Worm (Caenorhabditis elegans) whole organism, L4 larva: ENCODE data around the gene upb-1.

Experiments used
- D1046.2 ChIP-seq: fragments of 200-800 bp; sonication (Bioruptor generic); IDR thresholded peaks from 2 replicates; pipeline ENCODE4 v1.3.6; 2022; ENCODE audit warnings: missing genetic modification characterization, missing compliant biosample characterization
- F10B5.3 ChIP-seq: sonication (generic microtip); optimal IDR thresholded peaks from 2 replicates; lab custom pipeline; 2016; ENCODE audit warnings: mild to moderate bottlenecking, missing genetic modification characterization, missing compliant biosample characterization
- F37D6.2 ChIP-seq: sonication (generic microtip); optimal IDR thresholded peaks from 2 replicates; lab custom pipeline; 2016; ENCODE audit warnings: mild to moderate bottlenecking, missing genetic modification characterization, missing compliant biosample characterization
- F44E2.7 ChIP-seq: fragments of 200-800 bp; sonication (Bioruptor generic); IDR thresholded peaks from 2 replicates; pipeline ENCODE4 v2.1.2; 2022; ENCODE audit warnings: missing genetic modification characterization, missing compliant biosample characterization
- R02D3.7 ChIP-seq: fragments of 150-350 bp; sonication (generic microtip); optimal IDR thresholded peaks from 3 replicates; lab custom pipeline; 2014; ENCODE audit warnings: missing biosample characterization, missing genetic modification characterization
- Y48G9A.11 ChIP-seq: fragments of 200-800 bp; sonication (Bioruptor generic); IDR thresholded peaks from 2 replicates; pipeline ENCODE4 v1.3.6; 2022; ENCODE audit warnings: missing genetic modification reagents, missing genetic modification characterization, missing compliant biosample characterization
- Y5F2A.4 ChIP-seq: fragments of 200-800 bp; sonication (Bioruptor generic); optimal IDR thresholded peaks from 2 replicates; lab custom pipeline; 2018; ENCODE audit warnings: mild to moderate bottlenecking, missing genetic modification characterization, missing compliant biosample characterization
- aha-1 ChIP-seq: fragments of 150-350 bp; peaks from one replicate; lab custom pipeline; 2014; ENCODE audit warnings: missing biosample characterization, missing genetic modification characterization
- aly-2 ChIP-seq: sonication (generic microtip); optimal IDR thresholded peaks from 2 replicates; lab custom pipeline; 2018; ENCODE audit warnings: missing biosample characterization, missing genetic modification characterization
- ceh-44 ChIP-seq: fragments of 200-800 bp; sonication (Bioruptor generic); IDR thresholded peaks from 2 replicates; pipeline ENCODE4 v1.3.6; 2022; ENCODE audit warnings: missing genetic modification reagents, missing genetic modification characterization, missing compliant biosample characterization
- ceh-62 ChIP-seq: sonication (generic microtip); optimal IDR thresholded peaks from 2 replicates; lab custom pipeline; 2017; ENCODE audit warnings: missing biosample characterization, missing genetic modification characterization
- ces-1 ChIP-seq: fragments of 150-350 bp; sonication (generic microtip); optimal IDR thresholded peaks from 4 replicates; lab custom pipeline; 2014; ENCODE audit warnings: missing biosample characterization, missing genetic modification reagents, missing genetic modification characterization
- daf-16 ChIP-seq, 3 experiments: sonication (generic microtip); optimal IDR thresholded peaks; 2 replicates each; lab custom pipeline; 2016 to 2017; ENCODE audit warnings: missing genetic modification characterization in 3 of 3, missing genetic modification reagents in 3 of 3, mild to moderate bottlenecking in 2 of 3, missing compliant biosample characterization in 2 of 3, missing biosample characterization in 1 of 3, moderate library complexity in 1 of 3
- dmd-6 ChIP-seq: fragments of 200-800 bp; sonication (Bioruptor generic); IDR thresholded peaks from 2 replicates; pipeline ENCODE4 v1.3.6; 2022; ENCODE audit warnings: missing genetic modification reagents, missing genetic modification characterization, missing compliant biosample characterization
- dmd-8 ChIP-seq: fragments of 200-800 bp; sonication (Bioruptor generic); IDR thresholded peaks from 2 replicates; pipeline ENCODE4 v1.3.6; 2022; ENCODE audit warnings: missing genetic modification characterization, missing compliant biosample characterization
- dve-1 ChIP-seq: sonication (generic microtip); optimal IDR thresholded peaks from 2 replicates; lab custom pipeline; 2017; ENCODE audit warnings: antibody characterized with exemption, mild to moderate bottlenecking, missing genetic modification characterization, missing compliant biosample characterization; ENCODE audit not compliant: insufficient read depth
- egl-27 ChIP-seq: sonication (generic microtip); optimal IDR thresholded peaks from 3 replicates; lab custom pipeline; 2017; ENCODE audit warnings: missing biosample characterization, missing genetic modification reagents, missing genetic modification characterization
- gei-8 ChIP-seq: fragments of 200-800 bp; sonication (Bioruptor generic); optimal IDR thresholded peaks from 2 replicates; lab custom pipeline; 2018; ENCODE audit warnings: mild to moderate bottlenecking, missing genetic modification characterization, missing compliant biosample characterization
- hif-1 ChIP-seq, 2 experiments: sonication (generic microtip); optimal IDR thresholded peaks; 2 replicates each; lab custom pipeline; 2016 to 2017; ENCODE audit warnings: missing compliant biosample characterization in 2 of 2, missing genetic modification characterization in 2 of 2, missing genetic modification reagents in 2 of 2, missing genotype in 2 of 2, mild to moderate bottlenecking in 1 of 2
- hlh-11 ChIP-seq: fragments of 200-800 bp; sonication (Bioruptor generic); optimal IDR thresholded peaks from 2 replicates; lab custom pipeline; 2018; ENCODE audit warnings: mild to moderate bottlenecking, missing genetic modification characterization, missing compliant biosample characterization
- hlh-30 ChIP-seq: sonication (generic microtip); optimal IDR thresholded peaks from 2 replicates; lab custom pipeline; 2017; ENCODE audit warnings: antibody characterized with exemption, mild to moderate bottlenecking, missing genetic modification characterization, missing compliant biosample characterization; ENCODE audit not compliant: insufficient read depth
- lir-3 ChIP-seq: sonication (generic microtip); optimal IDR thresholded peaks from 2 replicates; lab custom pipeline; 2016; ENCODE audit warnings: mild to moderate bottlenecking, missing genetic modification characterization, missing compliant biosample characterization
- lsy-2 ChIP-seq, 2 experiments: fragments of 150-350 bp in 1 of 2; sonication (generic microtip) in 1 of 2; optimal IDR thresholded peaks; 2 replicates each; lab custom pipeline; 2014 to 2017; ENCODE audit warnings: missing biosample characterization in 2 of 2, missing genetic modification characterization in 2 of 2
- madf-9 ChIP-seq: fragments of 200-800 bp; sonication (Bioruptor generic); conservative IDR thresholded peaks from 2 replicates; pipeline ENCODE4 v1.3.6; 2022; ENCODE audit warnings: missing genetic modification reagents, missing genetic modification characterization, missing compliant biosample characterization
- mdl-1 ChIP-seq, 2 experiments: fragments of 150-350 bp in 1 of 2; sonication (generic microtip) in 1 of 2; optimal IDR thresholded peaks; 2 replicates each; lab custom pipeline; 2014 to 2017; ENCODE audit warnings: missing biosample characterization in 2 of 2, missing genetic modification characterization in 2 of 2
- mep-1 ChIP-seq: fragments of 150-350 bp; sonication (generic microtip); optimal IDR thresholded peaks from 3 replicates; lab custom pipeline; 2014; ENCODE audit warnings: missing biosample characterization, missing genetic modification characterization
- mxl-3 ChIP-seq: fragments of 200-800 bp; sonication (Bioruptor generic); optimal IDR thresholded peaks from 2 replicates; lab custom pipeline; 2018; ENCODE audit warnings: mild to moderate bottlenecking, missing genetic modification characterization, missing compliant biosample characterization
- nhr-10 ChIP-seq: fragments of 150-350 bp; optimal IDR thresholded peaks from 2 replicates; lab custom pipeline; 2014; ENCODE audit warnings: missing biosample characterization, missing genetic modification characterization
- nhr-11 ChIP-seq: fragments of 150-350 bp; optimal IDR thresholded peaks from 2 replicates; lab custom pipeline; 2014; ENCODE audit warnings: missing biosample characterization, missing genetic modification characterization
- nhr-237 ChIP-seq: sonication (generic microtip); optimal IDR thresholded peaks from 2 replicates; lab custom pipeline; 2017; ENCODE audit warnings: missing biosample characterization, missing genetic modification characterization
- nhr-28 ChIP-seq: fragments of 150-350 bp; optimal IDR thresholded peaks from 2 replicates; lab custom pipeline; 2014; ENCODE audit warnings: missing biosample characterization, missing genetic modification characterization
- pqm-1 ChIP-seq: sonication (generic microtip); optimal IDR thresholded peaks from 2 replicates; lab custom pipeline; 2017; ENCODE audit warnings: missing biosample characterization, missing genetic modification characterization
- sdz-12 ChIP-seq: fragments of 200-800 bp; sonication (Bioruptor generic); optimal IDR thresholded peaks from 2 replicates; lab custom pipeline; 2018; ENCODE audit warnings: mild to moderate bottlenecking, missing genetic modification characterization, missing compliant biosample characterization
- snpc-1.2 ChIP-seq: fragments of 200-800 bp; sonication (Bioruptor generic); IDR thresholded peaks from 2 replicates; pipeline ENCODE4 v1.3.6; 2022; ENCODE audit warnings: missing genetic modification reagents, missing genetic modification characterization, missing compliant biosample characterization
- tra-1 ChIP-seq: fragments of 200-800 bp; sonication (Bioruptor generic); IDR thresholded peaks from 2 replicates; pipeline ENCODE4 v1.3.6; 2022; ENCODE audit warnings: missing genetic modification reagents, missing genetic modification characterization, missing compliant biosample characterization
- unc-130 ChIP-seq: sonication (generic microtip); optimal IDR thresholded peaks from 2 replicates; lab custom pipeline; 2016; ENCODE audit warnings: missing genetic modification reagents, missing genetic modification characterization, missing compliant biosample characterization
- unc-62 ChIP-seq, 3 experiments: fragments of 150-350 bp in 1 of 3; sonication (generic microtip); optimal IDR thresholded peaks in 2 of 3; peaks in 1 of 3; 1 replicate in 1 of 3; 2 replicates in 2 of 3; lab custom pipeline; 2014 to 2017; ENCODE audit warnings: missing biosample characterization in 3 of 3, missing genetic modification characterization in 3 of 3, missing genetic modification reagents in 3 of 3, missing genotype in 1 of 3
- vab-7 ChIP-seq: fragments of 200-800 bp; sonication (Bioruptor generic); IDR thresholded peaks from 2 replicates; pipeline ENCODE4 v1.3.6; 2022; ENCODE audit warnings: missing genetic modification reagents, missing genetic modification characterization, missing compliant biosample characterization

upb-1 gene

DNA sequence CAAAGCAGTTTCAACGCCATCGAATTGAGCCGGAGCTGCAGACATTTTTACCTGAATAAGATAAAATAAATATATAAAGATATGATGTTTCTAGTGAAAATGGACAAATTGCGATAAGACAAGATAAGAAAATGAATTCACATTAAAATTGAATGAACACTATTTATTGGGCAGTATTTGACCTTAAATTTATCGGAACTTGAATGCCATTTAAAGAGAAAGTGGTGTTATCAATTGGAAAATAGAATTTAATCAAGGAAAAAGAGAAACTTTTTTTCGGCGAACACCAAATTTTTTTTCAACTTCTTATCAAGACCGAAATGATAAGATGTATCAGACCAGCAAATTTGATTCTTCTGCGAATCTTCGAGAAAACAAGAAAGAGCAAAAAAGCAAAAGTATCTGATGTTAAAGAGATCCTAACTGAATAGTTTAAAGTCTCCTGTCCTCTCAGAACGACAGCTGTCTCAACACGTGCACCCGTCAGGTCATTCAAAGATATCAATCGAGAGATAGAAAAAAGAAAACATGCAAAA lies at the start of gene upb-1:
upb-1 (minus strand) TSS at position 51 of the 536 bp plus-strand sequence.
- TF ChIP-seq dmd-8 (GFP tag; lab: Robert Waterston, UW) (no peak), mep-1 (tag; lab: Kevin White, UChicago) (no peak), dmd-6 (GFP tag; lab: Robert Waterston, UW) (peak; percentile 56; the same call in 1 of the 2 replicates), nhr-11 (tag; lab: Kevin White, UChicago) (peak; percentile 31), aha-1 (peak; percentile 62), hlh-30 (peak; percentile 41), mdl-1 (tag; optimal IDR thresholded peaks at IDR 0.05; lab: Kevin White, UChicago) (peak in 1 of 2 experiments; percentile 26), mxl-3 (GFP tag; lab: Kevin White, UChicago) (peak; percentile 36), pqm-1 (tag; lab: Kevin White, UChicago) (peak; percentile 16), hlh-11 (tag; lab: Kevin White, UChicago) (peak; percentile 59), egl-27 (tag; lab: Kevin White, UChicago) (no peak), daf-16 (GFP tag; optimal IDR thresholded peaks at IDR 0.05; lab: Kevin White, UChicago) (peak in 1 of 2 experiments; percentile 88), daf-16 (tag; optimal IDR thresholded peaks at IDR 0.05; lab: Kevin White, UChicago) (no peak)

DNA sequence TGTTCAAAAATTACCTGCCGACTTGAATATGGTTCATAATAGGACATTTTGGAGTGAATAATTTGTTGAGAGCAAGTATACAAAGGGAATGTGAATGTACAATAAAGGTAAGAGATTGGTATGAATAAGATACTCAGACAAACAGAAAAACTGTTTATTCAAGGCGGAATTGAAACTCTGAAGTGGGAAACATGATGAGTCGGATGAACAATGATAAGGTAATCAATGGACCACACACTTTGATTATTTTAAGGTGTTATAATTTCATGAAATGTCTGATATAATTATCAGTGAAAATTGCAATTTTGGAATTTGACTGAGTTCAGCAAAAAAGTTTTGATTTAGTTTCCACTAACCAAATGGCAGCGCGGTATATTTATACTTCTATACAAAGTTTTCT lies 49.6 kb upstream of the upb-1 start:
- TF ChIP-seq dve-1 (tag; lab: Kevin White, UChicago) (peak; percentile 33), ces-1 (no peak), pqm-1 (tag; lab: Kevin White, UChicago) (peak; percentile 51), hlh-11 (tag; lab: Kevin White, UChicago) (no peak), F10B5.3 (tag; lab: Kevin White, UChicago) (no peak), daf-16 (GFP tag; optimal IDR thresholded peaks at IDR 0.05; lab: Kevin White, UChicago) (no peak), daf-16 (tag; optimal IDR thresholded peaks at IDR 0.05; lab: Kevin White, UChicago) (peak; percentile 59), aha-1 (peak; percentile 74), lsy-2 (tag; optimal IDR thresholded peaks at IDR 0.05; lab: Kevin White, UChicago) (peak in 1 of 2 experiments; percentile 11)

DNA sequence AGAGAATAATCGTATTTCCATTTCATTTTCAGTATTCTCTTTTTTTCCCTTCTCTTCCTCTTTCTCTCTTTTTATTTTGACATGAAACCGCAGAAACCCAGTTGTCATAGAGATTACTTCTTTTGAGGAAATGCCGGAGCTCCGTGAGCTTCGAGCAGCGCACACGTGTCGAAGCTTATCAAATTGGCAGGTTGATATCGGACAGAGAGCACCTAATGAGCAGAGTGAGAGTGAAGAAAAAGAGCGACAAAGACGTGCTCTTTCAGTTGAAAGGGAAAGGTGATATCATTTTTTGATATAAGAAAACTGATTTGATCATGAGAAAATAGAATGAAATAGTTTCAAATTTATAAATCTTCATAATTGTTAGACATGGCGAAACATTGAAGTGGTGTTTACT lies 45.5 kb upstream of the upb-1 start, which contains the start of gene C32D5.14:
C32D5.14 (plus strand) TSS at position 131 of the 400 bp plus-strand sequence.
- TF ChIP-seq lir-3: no peak
- TF ChIP-seq hif-1 (tag; optimal IDR thresholded peaks at IDR 0.05; lab: Kevin White, UChicago): peak in 1 of 2 experiments; percentile 45
- peak; percentile 54 for TF ChIP-seq dve-1 (tag; lab: Kevin White, UChicago)
- TF ChIP-seq madf-9 (GFP tag; lab: Robert Waterston, UW): no peak
- peak; percentile 84 for TF ChIP-seq dmd-6 (GFP tag; lab: Robert Waterston, UW)
- TF ChIP-seq R02D3.7: no peak
- TF ChIP-seq daf-16 (GFP tag; optimal IDR thresholded peaks at IDR 0.05; lab: Kevin White, UChicago): no peak
- peak; percentile 27 for TF ChIP-seq daf-16 (tag; optimal IDR thresholded peaks at IDR 0.05; lab: Kevin White, UChicago)
- peak; percentile 73 for TF ChIP-seq aha-1
- TF ChIP-seq hlh-11 (tag; lab: Kevin White, UChicago): peak; percentile 26
- TF ChIP-seq nhr-11 (tag; lab: Kevin White, UChicago): peak; percentile 35
- TF ChIP-seq nhr-237 (tag; lab: Kevin White, UChicago): no peak
- TF ChIP-seq mxl-3 (GFP tag; lab: Kevin White, UChicago): peak; percentile 52

DNA sequence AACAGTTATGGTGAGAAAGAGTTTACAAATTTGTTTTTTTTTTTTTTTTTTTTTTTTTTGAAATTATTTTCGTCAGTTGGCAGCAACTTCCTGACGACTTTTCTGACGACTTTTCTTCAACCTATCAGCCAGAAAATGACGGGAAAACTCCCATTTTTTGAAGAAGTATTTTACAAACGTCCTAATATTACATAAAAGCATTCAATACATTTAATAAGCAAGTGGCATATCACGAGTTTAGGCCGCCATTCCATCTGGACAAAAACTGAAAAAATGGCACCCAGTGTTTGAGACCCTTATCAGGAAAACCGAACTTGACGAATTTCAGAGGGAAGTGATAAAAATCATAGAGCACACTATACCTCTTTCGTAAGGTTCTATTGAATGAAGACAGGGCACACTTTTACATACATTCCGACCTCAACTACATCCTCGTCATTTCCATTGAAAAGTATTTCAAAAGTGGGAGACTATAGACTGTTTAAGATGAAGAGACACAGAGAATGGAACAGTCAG lies 44.9 kb upstream of the upb-1 start:
- no peak for TF ChIP-seq aly-2 (tag; lab: Kevin White, UChicago)
- TF ChIP-seq madf-9 (GFP tag; lab: Robert Waterston, UW): no peak
- TF ChIP-seq Y48G9A.11 (GFP tag; lab: Robert Waterston, UW): no peak
- TF ChIP-seq F44E2.7 (GFP tag; lab: Robert Waterston, UW): no peak
- no peak for TF ChIP-seq ceh-62
- TF ChIP-seq pqm-1 (tag; lab: Kevin White, UChicago): peak; percentile 54
- TF ChIP-seq unc-130: no peak
- no peak for TF ChIP-seq Y5F2A.4 (GFP tag; lab: Kevin White, UChicago)
- no peak for TF ChIP-seq mdl-1 (tag; optimal IDR thresholded peaks at IDR 0.05; lab: Kevin White, UChicago)
- no peak for TF ChIP-seq mep-1 (tag; lab: Kevin White, UChicago)
- TF ChIP-seq ceh-44 (GFP tag; lab: Robert Waterston, UW): no peak
- TF ChIP-seq gei-8 (GFP tag; lab: Kevin White, UChicago): no peak
- TF ChIP-seq nhr-10: no peak
- TF ChIP-seq vab-7: no peak
- peak; percentile 43 for TF ChIP-seq nhr-28 (tag; lab: Kevin White, UChicago)
- peak; percentile 40 for TF ChIP-seq hlh-11 (tag; lab: Kevin White, UChicago)
- TF ChIP-seq tra-1: no peak
- peak; percentile 31; the same call in 1 of the 2 replicates for TF ChIP-seq dmd-6 (GFP tag; lab: Robert Waterston, UW)
- TF ChIP-seq D1046.2: no peak
- no peak for TF ChIP-seq F37D6.2 (tag; lab: Kevin White, UChicago)
- TF ChIP-seq daf-16 (GFP tag; optimal IDR thresholded peaks at IDR 0.05; lab: Kevin White, UChicago): no peak
- no peak for TF ChIP-seq daf-16 (tag; optimal IDR thresholded peaks at IDR 0.05; lab: Kevin White, UChicago)
- TF ChIP-seq unc-62 (GFP tag; optimal IDR thresholded peaks at IDR 0.05 in 1 of 2; lab: Kevin White, UChicago): no peak
- no peak for TF ChIP-seq unc-62 (tag; optimal IDR thresholded peaks at IDR 0.05; lab: Kevin White, UChicago)
- no peak for TF ChIP-seq snpc-1.2 (GFP tag; lab: Robert Waterston, UW)
- peak; percentile 56 for TF ChIP-seq dve-1 (tag; lab: Kevin White, UChicago)
- TF ChIP-seq sdz-12 (GFP tag; lab: Kevin White, UChicago): no peak
- no peak for TF ChIP-seq mxl-3 (GFP tag; lab: Kevin White, UChicago)
- TF ChIP-seq dmd-8 (GFP tag; lab: Robert Waterston, UW): no peak
